Fruit fly (Drosophila melanogaster): ENCODE data around the gene CG32109.

CG32109 gene

DNA sequence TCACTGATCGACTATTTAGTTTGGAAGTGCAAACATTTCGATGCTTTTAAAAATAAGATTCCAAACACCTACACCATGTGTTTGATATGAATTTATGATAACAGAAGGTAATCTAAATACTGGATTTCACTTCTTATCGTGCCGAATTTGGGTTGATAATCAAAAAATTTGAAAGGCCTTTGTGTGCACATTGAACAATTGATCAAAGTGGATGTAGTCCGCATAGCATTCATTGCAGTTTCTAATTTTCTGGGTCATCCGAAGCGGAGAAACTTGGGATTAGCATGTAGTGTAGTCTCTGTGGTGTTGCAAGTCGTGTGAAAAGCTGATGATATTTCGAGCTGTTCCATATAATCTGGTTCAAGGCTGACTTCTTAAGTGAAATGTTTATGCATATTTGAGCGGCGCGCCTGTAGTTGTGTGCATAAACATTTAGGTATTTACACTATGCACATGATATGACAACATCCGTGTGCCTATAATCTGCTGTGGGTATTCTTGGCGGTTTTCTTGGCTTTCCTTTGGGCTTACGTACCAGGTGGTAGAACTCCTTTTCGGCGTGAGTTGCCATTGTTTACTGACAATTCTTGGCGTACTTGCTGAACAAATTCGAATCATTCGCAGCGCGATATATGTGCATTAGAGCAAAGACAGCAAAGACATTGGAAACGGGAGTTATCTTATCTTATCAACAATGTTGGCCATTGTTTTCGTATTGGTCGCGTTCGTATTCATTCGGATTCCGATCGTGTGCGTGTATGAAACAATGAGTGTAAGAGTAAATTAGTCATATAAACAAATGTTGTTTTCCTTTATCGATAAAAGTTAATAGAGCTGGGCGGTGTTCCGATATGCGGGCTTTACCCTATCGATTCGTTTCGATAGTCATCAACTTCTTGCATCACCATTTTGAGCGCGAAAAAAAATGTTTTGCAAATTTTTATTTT lies 27.9 kb downstream of the CG32109 start, which contains the start of gene Hip1 (continued):
- TF ChIP-seq bbx (GFP tag; IDR thresholded peaks at IDR 0.05; ENCODE audit: partially characterized antibody) (peak; percentile 90), wdn (GFP tag; IDR thresholded peaks at IDR 0.05) (no peak), CG34224 (GFP tag; IDR thresholded peaks at IDR 0.05; ENCODE audit: partially characterized antibody) (peak; percentile 92), CG2129 (GFP tag; IDR thresholded peaks at IDR 0.05; ENCODE audit: partially characterized antibody) (peak; percentile 61), sr (GFP tag; IDR thresholded peaks at IDR 0.05) (no peak), unc-4 (GFP tag; IDR thresholded peaks at IDR 0.05; ENCODE audit: partially characterized antibody) (peak; percentile 91), CG33557 (GFP tag; optimal IDR thresholded peaks at IDR 0.05) (no peak), pzg (GFP tag; optimal IDR thresholded peaks at IDR 0.05) (peak; percentile 70), nerfin-2 (GFP tag; IDR thresholded peaks at IDR 0.05; ENCODE audit: partially characterized antibody) (peak; percentile 80), grn (GFP tag; optimal IDR thresholded peaks at IDR 0.05) (peak; percentile 21), BEAF-32 (GFP tag; optimal IDR thresholded peaks at IDR 0.05) (peak; percentile 86), cg (GFP tag; optimal IDR thresholded peaks at IDR 0.05) (peak; percentile 57), psq (GFP tag; optimal IDR thresholded peaks at IDR 0.05) (no peak), Side (GFP tag; optimal IDR thresholded peaks at IDR 0.05) (peak; percentile 14), Awh (GFP tag; IDR thresholded peaks at IDR 0.05) (peak; percentile 53; the same call in 1 of the 2 replicates), stwl (tag; optimal IDR thresholded peaks at IDR 0.05) (peak; percentile 65), hbn (GFP tag; IDR thresholded peaks at IDR 0.05; ENCODE audit: partially characterized antibody) (peak; percentile 81), Sry-δ (GFP tag; optimal IDR thresholded peaks at IDR 0.05) (peak; percentile 95), CG9932 (GFP tag; IDR thresholded peaks at IDR 0.05) (no peak), mld (GFP tag; IDR thresholded peaks at IDR 0.05; ENCODE audit: partially characterized antibody) (peak; percentile 81), CG2116 (GFP tag; optimal IDR thresholded peaks at IDR 0.05) (peak; percentile 66), hb (GFP tag; IDR thresholded peaks at IDR 0.05; ENCODE audit: partially characterized antibody) (peak; percentile 66; the same call in 1 of the 3 replicates), CG16813 (GFP tag; IDR thresholded peaks at IDR 0.05; ENCODE audit: partially characterized antibody) (peak; percentile 80), MBD-R2 (GFP tag; IDR thresholded peaks at IDR 0.05) (peak; percentile 64), Dref (GFP tag; IDR thresholded peaks at IDR 0.05) (peak; percentile 92), chif (GFP tag; optimal IDR thresholded peaks at IDR 0.05) (no peak), inv (GFP tag; IDR thresholded peaks at IDR 0.05; ENCODE audit: partially characterized antibody) (peak; percentile 79), Xrp1 (GFP tag; IDR thresholded peaks at IDR 0.05) (0 out of 2 replicates have a peak, but pooled peaks have one; percentile 7), bsh (GFP tag; optimal IDR thresholded peaks at IDR 0.05) (no peak), CG12299 (tag; optimal IDR thresholded peaks at IDR 0.05) (peak; percentile 43), Dp (GFP tag; optimal IDR thresholded peaks at IDR 0.05) (peak; percentile 88), CG17359 (tag; optimal IDR thresholded peaks at IDR 0.05) (no peak), pita (GFP tag; optimal IDR thresholded peaks at IDR 0.05) (no peak), Bgb (GFP tag; IDR thresholded peaks at IDR 0.05; ENCODE audit: partially characterized antibody) (peak; percentile 93)

DNA sequence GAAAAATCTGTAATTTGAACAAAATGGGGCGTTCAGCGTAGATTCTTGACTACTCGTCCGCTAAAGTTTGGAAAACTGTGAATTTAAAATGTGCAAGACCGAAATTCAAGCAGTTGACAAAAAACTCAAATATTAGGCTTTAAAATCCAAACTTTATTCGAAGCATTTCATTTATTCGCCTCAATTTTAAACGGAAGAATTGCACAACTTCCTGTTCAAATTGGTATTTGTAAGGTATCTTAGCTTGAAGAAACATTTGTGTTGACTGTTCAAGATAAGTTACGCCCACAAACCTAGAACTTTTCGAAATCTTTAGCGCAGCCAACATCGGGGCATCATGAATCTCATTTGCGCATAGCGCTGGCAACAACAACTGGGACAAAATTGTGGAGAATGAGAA lies 33.5 kb downstream of the CG32109 start, which contains the start of gene CG32106:
Gene CG32106, minus strand, starts transcription at position 101 of the 400 bp plus-strand sequence.
- TF ChIP-seq Oaz (GFP tag; IDR thresholded peaks at IDR 0.05) (no peak), unpg (GFP tag; optimal IDR thresholded peaks at IDR 0.05) (no peak), Hr51 (GFP tag; optimal IDR thresholded peaks at IDR 0.05) (no peak), Mrtf (GFP tag; IDR thresholded peaks at IDR 0.05) (no peak)
